Fruit fly (Drosophila melanogaster) whole organism, prepupa: ENCODE data around the gene Wnt10.

ENCODE experiments used
- Blimp-1 ChIP-seq: fragments of 200-800 bp; sonication (Bioruptor generic); optimal IDR thresholded peaks from 3 replicates; lab custom pipeline; 2017; ENCODE audit warnings: missing biosample characterization, missing genetic modification characterization, mild to moderate bottlenecking, moderate library complexity, missing genetic modification reagents
- CG10669 ChIP-seq: fragments of 200-800 bp; sonication (Bioruptor generic); optimal IDR thresholded peaks from 3 replicates; lab custom pipeline; 2018; ENCODE audit warnings: missing biosample characterization, mild to moderate bottlenecking, missing genetic modification characterization, moderate library complexity
- CG11762 ChIP-seq: fragments of 200-800 bp; sonication (Bioruptor generic); optimal IDR thresholded peaks from 3 replicates; lab custom pipeline; 2016; ENCODE audit warnings: missing biosample characterization, missing genetic modification characterization; ENCODE audit not compliant: insufficient read depth
- CG11902 ChIP-seq: fragments of 200-800 bp; sonication (Bioruptor generic); optimal IDR thresholded peaks from 3 replicates; lab custom pipeline; 2016; ENCODE audit warnings: missing biosample characterization, missing genetic modification characterization
- CG1621 ChIP-seq: fragments of 200-800 bp; sonication (Bioruptor generic); optimal IDR thresholded peaks from 3 replicates; lab custom pipeline; 2018; ENCODE audit warnings: missing biosample characterization, mild to moderate bottlenecking, missing genetic modification characterization
- CG3032 ChIP-seq: fragments of 200-800 bp; optimal IDR thresholded peaks from 2 replicates; lab custom pipeline; 2019; ENCODE audit warnings: missing biosample characterization, mild to moderate bottlenecking, missing genetic modification characterization, moderate library complexity
- CG32006 ChIP-seq: fragments of 200-800 bp; sonication (Bioruptor generic); optimal IDR thresholded peaks from 3 replicates; lab custom pipeline; 2017; ENCODE audit warnings: missing biosample characterization, mild to moderate bottlenecking, missing genetic modification characterization
- CG34406 ChIP-seq: fragments of 200-800 bp; sonication (Bioruptor generic); optimal IDR thresholded peaks from 3 replicates; lab custom pipeline; 2016; ENCODE audit warnings: missing biosample characterization, missing genetic modification characterization
- CG3919 ChIP-seq: fragments of 200-800 bp; sonication (Bioruptor generic); optimal IDR thresholded peaks from 3 replicates; lab custom pipeline; 2016; ENCODE audit warnings: missing biosample characterization, missing genetic modification characterization
- CG4318 ChIP-seq: fragments of 200-800 bp; sonication (Bioruptor generic); optimal IDR thresholded peaks from 3 replicates; lab custom pipeline; 2017; ENCODE audit warnings: missing biosample characterization, mild to moderate bottlenecking, missing genetic modification characterization
- CG6163 ChIP-seq: fragments of 200-800 bp; sonication (Bioruptor generic); IDR thresholded peaks from 3 replicates; pipeline ENCODE4 v1.3.6; 2022; ENCODE audit warnings: missing biosample characterization, missing genetic modification characterization
- CG6276 ChIP-seq: fragments of 200-800 bp; sonication (Bioruptor generic); optimal IDR thresholded peaks from 2 replicates; lab custom pipeline; 2017; ENCODE audit warnings: missing biosample characterization, mild to moderate bottlenecking, missing genetic modification characterization
- CG6792 ChIP-seq: fragments of 200-800 bp; sonication (Bioruptor generic); optimal IDR thresholded peaks from 3 replicates; lab custom pipeline; 2016; ENCODE audit warnings: missing biosample characterization, missing genetic modification characterization
- CG6808 ChIP-seq: fragments of 200-800 bp; sonication (Bioruptor generic); optimal IDR thresholded peaks from 3 replicates; lab custom pipeline; 2017; ENCODE audit warnings: missing biosample characterization, missing genetic modification characterization, mild to moderate bottlenecking, moderate library complexity, missing genetic modification reagents
- CG6854 ChIP-seq: fragments of 200-800 bp; sonication (Bioruptor generic); optimal IDR thresholded peaks from 2 replicates; lab custom pipeline; 2017; ENCODE audit warnings: missing biosample characterization, mild to moderate bottlenecking, missing genetic modification characterization
- CG7368 ChIP-seq: fragments of 200-800 bp; sonication (Bioruptor generic); optimal IDR thresholded peaks from 3 replicates; lab custom pipeline; 2016; ENCODE audit warnings: missing biosample characterization, missing genetic modification characterization
- CG8119 ChIP-seq: fragments of 200-800 bp; sonication (Bioruptor generic); IDR thresholded peaks from 3 replicates; pipeline ENCODE4 v1.3.6; 2022; ENCODE audit warnings: missing biosample characterization, missing genetic modification characterization
- CG8319 ChIP-seq: fragments of 200-800 bp; sonication (Bioruptor generic); optimal IDR thresholded peaks from 3 replicates; lab custom pipeline; 2016; ENCODE audit warnings: missing biosample characterization, missing genetic modification characterization
- CG8632 ChIP-seq: fragments of 200-800 bp; sonication (Bioruptor generic); optimal IDR thresholded peaks from 3 replicates; lab custom pipeline; 2016; ENCODE audit warnings: missing biosample characterization, missing genetic modification characterization
- CG9139 ChIP-seq: fragments of 200-800 bp; sonication (Bioruptor generic); optimal IDR thresholded peaks from 3 replicates; lab custom pipeline; 2017; ENCODE audit warnings: missing biosample characterization, mild to moderate bottlenecking, missing genetic modification characterization
- Eip75B ChIP-seq: fragments of 200-800 bp; sonication (Bioruptor generic); optimal IDR thresholded peaks from 3 replicates; lab custom pipeline; 2016; ENCODE audit warnings: missing biosample characterization, missing genetic modification characterization
- Eip78C ChIP-seq: fragments of 200-800 bp; sonication (Bioruptor generic); peaks from one replicate; lab custom pipeline; 2016; ENCODE audit warnings: missing biosample characterization, missing genetic modification characterization
- Eip93F ChIP-seq: fragments of 200-800 bp; sonication (Bioruptor generic); optimal IDR thresholded peaks from 2 replicates; lab custom pipeline; 2016; ENCODE audit warnings: missing biosample characterization, mild to moderate bottlenecking, missing genetic modification characterization
- Hr38 ChIP-seq: sonication (Bioruptor generic); optimal IDR thresholded peaks from 2 replicates; lab custom pipeline; 2016; ENCODE audit warnings: missing biosample characterization, missing genetic modification characterization
- Hr4 ChIP-seq: fragments of 200-800 bp; sonication (Bioruptor generic); optimal IDR thresholded peaks from 3 replicates; lab custom pipeline; 2016; ENCODE audit warnings: missing biosample characterization, missing genetic modification characterization
- Lpt ChIP-seq: fragments of 200-800 bp; sonication (Bioruptor generic); optimal IDR thresholded peaks from 3 replicates; lab custom pipeline; 2016; ENCODE audit warnings: missing biosample characterization, missing genetic modification characterization
- Met ChIP-seq: fragments of 200-800 bp; sonication (Bioruptor generic); optimal IDR thresholded peaks from 3 replicates; lab custom pipeline; 2016; ENCODE audit warnings: missing biosample characterization, missing genetic modification characterization
- OdsH ChIP-seq: fragments of 200-800 bp; sonication (Bioruptor generic); optimal IDR thresholded peaks from 3 replicates; lab custom pipeline; 2016; ENCODE audit warnings: missing biosample characterization, missing genetic modification characterization
- Smox ChIP-seq: fragments of 200-800 bp; sonication (Bioruptor generic); optimal IDR thresholded peaks from 3 replicates; lab custom pipeline; 2016; ENCODE audit warnings: missing biosample characterization, missing genetic modification characterization
- Sox102F ChIP-seq: fragments of 200-800 bp; sonication (Bioruptor generic); optimal IDR thresholded peaks from 2 replicates; lab custom pipeline; 2016; ENCODE audit warnings: missing biosample characterization, mild to moderate bottlenecking, missing genetic modification characterization
- Sox14 ChIP-seq: fragments of 200-800 bp; sonication (Bioruptor generic); optimal IDR thresholded peaks from 3 replicates; lab custom pipeline; 2016; ENCODE audit warnings: missing biosample characterization, missing genetic modification characterization
- acj6 ChIP-seq: fragments of 200-800 bp; sonication (Bioruptor generic); optimal IDR thresholded peaks from 3 replicates; lab custom pipeline; 2016; ENCODE audit warnings: missing biosample characterization, missing genetic modification characterization
- cyc ChIP-seq: fragments of 200-800 bp; sonication (Bioruptor generic); optimal IDR thresholded peaks from 3 replicates; lab custom pipeline; 2016; ENCODE audit warnings: missing biosample characterization, missing genetic modification characterization
- dac ChIP-seq: fragments of 200-800 bp; sonication (Bioruptor generic); optimal IDR thresholded peaks from 2 replicates; lab custom pipeline; 2017; ENCODE audit warnings: missing biosample characterization, mild to moderate bottlenecking, missing genetic modification characterization
- eg ChIP-seq: fragments of 200-800 bp; sonication (Bioruptor generic); IDR thresholded peaks from 3 replicates; pipeline ENCODE4 v1.3.6; 2022; ENCODE audit warnings: missing biosample characterization, missing genetic modification characterization
- esn ChIP-seq: fragments of 200-800 bp; sonication (Bioruptor generic); optimal IDR thresholded peaks from 2 replicates; lab custom pipeline; 2016; ENCODE audit warnings: missing biosample characterization, mild to moderate bottlenecking, missing genetic modification characterization, moderate library complexity
- fd59A ChIP-seq: fragments of 200-800 bp; sonication (Bioruptor generic); optimal IDR thresholded peaks from 2 replicates; lab custom pipeline; 2017; ENCODE audit warnings: missing biosample characterization, mild to moderate bottlenecking, missing genetic modification characterization, missing genetic modification reagents
- fkh ChIP-seq: fragments of 200-800 bp; sonication (Bioruptor generic); optimal IDR thresholded peaks from 3 replicates; lab custom pipeline; 2017; ENCODE audit warnings: missing biosample characterization, mild to moderate bottlenecking, missing genetic modification characterization, moderate library complexity
- pdm3 ChIP-seq: fragments of 200-800 bp; sonication (Bioruptor generic); optimal IDR thresholded peaks from 3 replicates; lab custom pipeline; 2016; ENCODE audit warnings: missing biosample characterization, missing genetic modification characterization
- salr ChIP-seq, 2 experiments: fragments of 200-800 bp; sonication (Bioruptor generic); optimal IDR thresholded peaks; 3 replicates each; lab custom pipeline; 2016 to 2018; ENCODE audit warnings: missing biosample characterization in 2 of 2, missing genetic modification characterization in 2 of 2, mild to moderate bottlenecking in 1 of 2
- ss ChIP-seq, 2 experiments: fragments of 200-800 bp; sonication (Bioruptor generic); optimal IDR thresholded peaks; 2 replicates in 1 of 2; 3 replicates in 1 of 2; lab custom pipeline; 2017 to 2018; ENCODE audit warnings: mild to moderate bottlenecking in 2 of 2, missing biosample characterization in 2 of 2, missing genetic modification characterization in 2 of 2, moderate library complexity in 1 of 2
- topi ChIP-seq: fragments of 200-800 bp; sonication (Bioruptor generic); optimal IDR thresholded peaks from 3 replicates; lab custom pipeline; 2016; ENCODE audit warnings: missing biosample characterization, missing genetic modification characterization

The Wnt10 gene

dm6 chr2L:7420305-7421287 lies 57.4 kb downstream of the Wnt10 start (continued):
- TF ChIP-seq CG6792 (GFP tag; lab: Kevin White, UChicago): peak; percentile 85
- TF ChIP-seq Eip78C: peak; percentile 95
- TF ChIP-seq eg (GFP tag; lab: Robert Waterston, UW): peak; percentile 77
- TF ChIP-seq CG1621 (tag; lab: Kevin White, UChicago): peak; percentile 94
- peak; percentile 26 for TF ChIP-seq dac (GFP tag; lab: Kevin White, UChicago)
- peak; percentile 80 for TF ChIP-seq CG32006 (GFP tag; lab: Kevin White, UChicago)
- TF ChIP-seq Blimp-1 (GFP tag; lab: Kevin White, UChicago): peak; percentile 35
- TF ChIP-seq CG10669: peak; percentile 91
- TF ChIP-seq fkh (GFP tag; lab: Kevin White, UChicago): no peak
- peak; percentile 85 for TF ChIP-seq CG8119
- TF ChIP-seq ss (GFP tag; optimal IDR thresholded peaks at IDR 0.05; lab: Kevin White, UChicago): peak; percentile 90 to 91
- TF ChIP-seq CG11762 (GFP tag; lab: Kevin White, UChicago): peak; percentile 81
- TF ChIP-seq CG4318: peak; percentile 57
- peak; percentile 88 for TF ChIP-seq Met
- TF ChIP-seq CG7368 (GFP tag; lab: Kevin White, UChicago): peak; percentile 77
- peak; percentile 94 for TF ChIP-seq fd59A (GFP tag; lab: Kevin White, UChicago)
- peak; percentile 83 for TF ChIP-seq acj6
- TF ChIP-seq cyc (GFP tag; lab: Kevin White, UChicago): peak; percentile 74
- TF ChIP-seq CG6808 (GFP tag; lab: Kevin White, UChicago): peak; percentile 92
- TF ChIP-seq CG3919 (GFP tag; lab: Kevin White, UChicago): peak; percentile 86
- TF ChIP-seq CG6163 (GFP tag; lab: Robert Waterston, UW): peak; percentile 88
- peak; percentile 75 for TF ChIP-seq Sox14 (GFP tag; lab: Kevin White, UChicago)
- TF ChIP-seq Hr38: no peak
- TF ChIP-seq Hr4 (GFP tag; lab: Kevin White, UChicago): peak; percentile 66
- TF ChIP-seq Lpt (GFP tag; lab: Kevin White, UChicago): peak; percentile 70
- peak; percentile 81 for TF ChIP-seq Smox (GFP tag; lab: Kevin White, UChicago)
- peak; percentile 81 for TF ChIP-seq Sox102F (GFP tag; lab: Kevin White, UChicago)

dm6 chr2L:7422429-7423283 lies 59.5 kb downstream of the Wnt10 start:
- peak; percentile 41 for TF ChIP-seq CG10669
- TF ChIP-seq fd59A (GFP tag; lab: Kevin White, UChicago): peak; percentile 54
- peak; percentile 74 for TF ChIP-seq CG6792 (GFP tag; lab: Kevin White, UChicago)
- peak; percentile 36 for TF ChIP-seq CG9139
- peak; percentile 64 for TF ChIP-seq dac (GFP tag; lab: Kevin White, UChicago)
- TF ChIP-seq CG3032 (tag; lab: Kevin White, UChicago): peak; percentile 66
- TF ChIP-seq ss (GFP tag; optimal IDR thresholded peaks at IDR 0.05; lab: Kevin White, UChicago): peak; percentile 43 to 64
- peak; percentile 55 for TF ChIP-seq CG11762 (GFP tag; lab: Kevin White, UChicago)
- TF ChIP-seq CG1621 (tag; lab: Kevin White, UChicago): peak; percentile 41
- TF ChIP-seq Hr4 (GFP tag; lab: Kevin White, UChicago): peak; percentile 81
- peak; percentile 70; the same call in 2 of the 3 replicates for TF ChIP-seq CG8119
- peak in 1 of 2 experiments; percentile 91 for TF ChIP-seq salr (GFP tag; optimal IDR thresholded peaks at IDR 0.05; lab: Kevin White, UChicago)
- peak; percentile 43 for TF ChIP-seq CG11902 (GFP tag; lab: Kevin White, UChicago)
- peak; percentile 83 for TF ChIP-seq pdm3 (GFP tag; lab: Kevin White, UChicago)
- peak; percentile 34 for TF ChIP-seq CG6854 (GFP tag; lab: Kevin White, UChicago)
- peak; percentile 81 for TF ChIP-seq CG34406 (GFP tag; lab: Kevin White, UChicago)
- TF ChIP-seq CG6276 (GFP tag; lab: Kevin White, UChicago): peak; percentile 83
- TF ChIP-seq Hr38: no peak
- TF ChIP-seq Eip75B (GFP tag; lab: Kevin White, UChicago): peak; percentile 79
- TF ChIP-seq OdsH (GFP tag; lab: Kevin White, UChicago): peak; percentile 75
- TF ChIP-seq Eip78C: peak; percentile 97
- TF ChIP-seq esn (GFP tag; lab: Kevin White, UChicago): peak; percentile 92
- peak; percentile 80 for TF ChIP-seq Smox (GFP tag; lab: Kevin White, UChicago)
- TF ChIP-seq CG32006 (GFP tag; lab: Kevin White, UChicago): peak; percentile 93
- peak; percentile 78 for TF ChIP-seq acj6
- peak; percentile 77 for TF ChIP-seq CG8632
- TF ChIP-seq Blimp-1 (GFP tag; lab: Kevin White, UChicago): peak; percentile 64
- TF ChIP-seq CG8319: peak; percentile 38
- TF ChIP-seq topi (GFP tag; lab: Kevin White, UChicago): peak; percentile 89
- peak; percentile 85 for TF ChIP-seq CG4318
- TF ChIP-seq Sox102F (GFP tag; lab: Kevin White, UChicago): peak; percentile 51
- TF ChIP-seq Eip93F (GFP tag; lab: Kevin White, UChicago): no peak
